Fruit fly (Drosophila melanogaster) whole organism, embryonic: ENCODE data around the gene Rh5.

Source experiments
- Asciz ChIP-seq: fragments of 200-800 bp; sonication (Bioruptor generic); optimal IDR thresholded peaks from 2 replicates; lab custom pipeline; 2017; ENCODE audit warnings: missing biosample characterization, mild to moderate bottlenecking, missing genetic modification characterization, missing genetic modification reagents
- CG10979 ChIP-seq: fragments of 200-800 bp; sonication (Bioruptor generic); optimal IDR thresholded peaks from 2 replicates; lab custom pipeline; 2018; ENCODE audit warnings: missing biosample characterization, mild to moderate bottlenecking, missing genetic modification characterization, moderate library complexity
- CG12155 ChIP-seq: fragments of 200-800 bp; sonication (Bioruptor generic); optimal IDR thresholded peaks from 3 replicates; lab custom pipeline; 2016; ENCODE audit warnings: missing biosample characterization, missing genetic modification characterization
- CG1233 ChIP-seq: fragments of 200-800 bp; sonication (Bioruptor generic); optimal IDR thresholded peaks from 4 replicates; lab custom pipeline; 2018; ENCODE audit warnings: missing biosample characterization, mild to moderate bottlenecking, missing genetic modification characterization
- CG13123 ChIP-seq: fragments of 200-800 bp; sonication (Bioruptor generic); optimal IDR thresholded peaks from 2 replicates; lab custom pipeline; 2016; ENCODE audit warnings: missing biosample characterization, missing genetic modification characterization
- CG13775 ChIP-seq: fragments of 200-800 bp; sonication (Bioruptor generic); optimal IDR thresholded peaks from 3 replicates; lab custom pipeline; 2017; ENCODE audit warnings: missing biosample characterization, mild to moderate bottlenecking, missing genetic modification characterization
- CG14860 ChIP-seq: fragments of 200-800 bp; sonication (Bioruptor generic); IDR thresholded peaks from 3 replicates; pipeline ENCODE4 v1.3.6; 2022; ENCODE audit warnings: missing biosample characterization, missing genetic modification characterization; ENCODE audit not compliant: partially characterized antibody
- CG15011 ChIP-seq: fragments of 200-800 bp; sonication (Bioruptor generic); optimal IDR thresholded peaks from 3 replicates; lab custom pipeline; 2018; ENCODE audit warnings: missing biosample characterization, mild to moderate bottlenecking, missing genetic modification characterization
- CG15269 ChIP-seq: fragments of 200-800 bp; sonication (Bioruptor generic); optimal IDR thresholded peaks from 2 replicates; lab custom pipeline; 2018; ENCODE audit warnings: missing biosample characterization, mild to moderate bottlenecking, missing genetic modification characterization, moderate library complexity
- CG15696 ChIP-seq: fragments of 200-800 bp; sonication (Bioruptor generic); optimal IDR thresholded peaks from 2 replicates; lab custom pipeline; 2019; ENCODE audit warnings: missing biosample characterization, mild to moderate bottlenecking, missing genetic modification characterization, moderate library complexity
- CG17186 ChIP-seq: fragments of 200-800 bp; sonication (Bioruptor generic); optimal IDR thresholded peaks from 3 replicates; lab custom pipeline; 2017; ENCODE audit warnings: missing biosample characterization, missing genetic modification reagents, missing genetic modification characterization
- CG17829 ChIP-seq: fragments of 200-800 bp; optimal IDR thresholded peaks from 2 replicates; lab custom pipeline; 2019; ENCODE audit warnings: missing biosample characterization, mild to moderate bottlenecking, missing genetic modification characterization, moderate library complexity
- CG18011 ChIP-seq: fragments of 200-800 bp; sonication (Bioruptor generic); optimal IDR thresholded peaks from 2 replicates; lab custom pipeline; 2017; ENCODE audit warnings: missing biosample characterization, missing genetic modification characterization, mild to moderate bottlenecking, moderate library complexity, missing genotype
- CG18619 ChIP-seq: fragments of 200-800 bp; sonication (Bioruptor generic); optimal IDR thresholded peaks from 3 replicates; lab custom pipeline; 2017; ENCODE audit warnings: missing biosample characterization, mild to moderate bottlenecking, missing genetic modification characterization
- CG2129 ChIP-seq: fragments of 200-800 bp; sonication (Bioruptor generic); IDR thresholded peaks from 2 replicates; pipeline ENCODE4 v1.3.6; 2022; ENCODE audit warnings: missing biosample characterization, missing genetic modification characterization; ENCODE audit not compliant: partially characterized antibody
- CG2875 ChIP-seq: fragments of 200-800 bp; sonication (Bioruptor generic); optimal IDR thresholded peaks from 2 replicates; lab custom pipeline; 2017; ENCODE audit warnings: missing biosample characterization, mild to moderate bottlenecking, missing genetic modification characterization, missing genetic modification reagents
- CG30431 ChIP-seq: fragments of 200-800 bp; sonication (Bioruptor generic); optimal IDR thresholded peaks from 2 replicates; lab custom pipeline; 2017; ENCODE audit warnings: missing biosample characterization, missing genetic modification characterization
- CG3407 ChIP-seq: fragments of 200-800 bp; sonication (Bioruptor generic); optimal IDR thresholded peaks from 2 replicates; lab custom pipeline; 2018; ENCODE audit warnings: missing biosample characterization, mild to moderate bottlenecking, missing genetic modification characterization
- CG5953 ChIP-seq: fragments of 200-800 bp; sonication (Bioruptor generic); IDR thresholded peaks from 2 replicates; pipeline ENCODE4 v1.3.6; 2022; ENCODE audit warnings: missing biosample characterization, missing genetic modification characterization
- CG6254 ChIP-seq: fragments of 200-800 bp; sonication (Bioruptor generic); optimal IDR thresholded peaks from 3 replicates; lab custom pipeline; 2017; ENCODE audit warnings: mild to moderate bottlenecking, missing biosample characterization, missing genetic modification reagents, missing genetic modification characterization
- CG7357 ChIP-seq: fragments of 200-800 bp; sonication (Bioruptor generic); IDR thresholded peaks from 3 replicates; pipeline ENCODE4 v1.3.6; 2022; ENCODE audit warnings: missing biosample characterization, missing genetic modification characterization
- CG8765 ChIP-seq: fragments of 200-800 bp; sonication (Bioruptor generic); IDR thresholded peaks from 2 replicates; pipeline ENCODE4 v1.3.6; 2022; ENCODE audit warnings: missing biosample characterization, missing genetic modification characterization
- CG9727 ChIP-seq: fragments of 200-800 bp; sonication (Bioruptor generic); optimal IDR thresholded peaks from 3 replicates; lab custom pipeline; 2017; ENCODE audit warnings: missing biosample characterization, mild to moderate bottlenecking, missing genetic modification characterization
- CG9932 ChIP-seq: fragments of 200-800 bp; sonication (Bioruptor generic); IDR thresholded peaks from 2 replicates; pipeline ENCODE4 v1.3.6; 2022; ENCODE audit warnings: missing biosample characterization, missing genetic modification characterization
- D19B ChIP-seq: fragments of 200-800 bp; sonication (Bioruptor generic); optimal IDR thresholded peaks from 2 replicates; lab custom pipeline; 2017; ENCODE audit warnings: missing biosample characterization, mild to moderate bottlenecking, missing genetic modification characterization
- Dp ChIP-seq: fragments of 200-800 bp; sonication (Bioruptor generic); optimal IDR thresholded peaks from 2 replicates; lab custom pipeline; 2018; ENCODE audit warnings: missing biosample characterization, mild to moderate bottlenecking, missing genetic modification characterization, moderate library complexity
- HLH3B ChIP-seq: fragments of 200-800 bp; sonication (Bioruptor generic); IDR thresholded peaks from 2 replicates; pipeline ENCODE4 v1.3.6; 2022; ENCODE audit warnings: missing biosample characterization, missing genetic modification characterization
- HLHmδ ChIP-seq: fragments of 200-800 bp; sonication (Bioruptor generic); optimal IDR thresholded peaks from 2 replicates; lab custom pipeline; 2018; ENCODE audit warnings: missing biosample characterization, mild to moderate bottlenecking, missing genetic modification characterization, moderate library complexity
- Hsf ChIP-seq: fragments of 200-800 bp; sonication (Bioruptor generic); optimal IDR thresholded peaks from 3 replicates; lab custom pipeline; 2016; ENCODE audit warnings: missing biosample characterization, missing genetic modification characterization
- Med ChIP-seq: fragments of 200-800 bp; sonication (Bioruptor generic); peaks from one replicate; lab custom pipeline; 2016; ENCODE audit warnings: missing biosample characterization, missing genetic modification characterization, mild to moderate bottlenecking, inconsistent platforms, moderate library complexity
- NC2β ChIP-seq: fragments of 200-800 bp; sonication (Bioruptor generic); optimal IDR thresholded peaks from 2 replicates; lab custom pipeline; 2016; ENCODE audit warnings: missing biosample characterization, missing genetic modification characterization
- Oaz ChIP-seq: fragments of 200-800 bp; sonication (Bioruptor generic); IDR thresholded peaks from 2 replicates; pipeline ENCODE4 v1.3.6; 2022; ENCODE audit warnings: missing biosample characterization, missing genetic modification characterization
- PHDP ChIP-seq: fragments of 200-800 bp; sonication (Bioruptor generic); optimal IDR thresholded peaks from 3 replicates; lab custom pipeline; 2018; ENCODE audit warnings: missing biosample characterization, mild to moderate bottlenecking, missing genetic modification characterization, moderate library complexity
- Rx ChIP-seq: fragments of 200-800 bp; sonication (Bioruptor generic); IDR thresholded peaks from 2 replicates; pipeline ENCODE4 v1.3.6; 2022; ENCODE audit warnings: missing biosample characterization, missing genetic modification characterization
- Sin3A ChIP-seq: fragments of >200 bp; optimal IDR thresholded peaks from 2 replicates; lab custom pipeline; 2018
- dan ChIP-seq: fragments of 200-800 bp; sonication (Bioruptor generic); IDR thresholded peaks from 2 replicates; pipeline ENCODE4 v1.3.6; 2022; ENCODE audit warnings: missing biosample characterization, missing genetic modification characterization
- disco-r ChIP-seq: fragments of 200-800 bp; sonication (Bioruptor generic); optimal IDR thresholded peaks from 2 replicates; lab custom pipeline; 2016; ENCODE audit warnings: missing biosample characterization, missing genetic modification characterization
- gsb-n ChIP-seq: fragments of 200-800 bp; sonication (Bioruptor generic); optimal IDR thresholded peaks from 3 replicates; lab custom pipeline; 2018; ENCODE audit warnings: missing biosample characterization, mild to moderate bottlenecking, missing genetic modification characterization
- hkb ChIP-seq, 2 experiments: fragments of 200-800 bp in 1 of 2; fragments of >200 bp in 1 of 2; sonication (Bioruptor generic) in 1 of 2; IDR thresholded peaks in 1 of 2; optimal IDR thresholded peaks in 1 of 2; 2 replicates each; pipeline versions ENCODE4 v1.3.6 to Lab custom; 2017 to 2022; ENCODE audit warnings: missing biosample characterization in 1 of 2, missing genetic modification characterization in 1 of 2
- nom ChIP-seq: fragments of 200-800 bp; sonication (Bioruptor generic); optimal IDR thresholded peaks from 2 replicates; lab custom pipeline; 2017; ENCODE audit warnings: missing biosample characterization, missing genetic modification characterization, mild to moderate bottlenecking, moderate library complexity, missing genetic modification reagents
- pan ChIP-seq, 4 experiments: fragments of >200 bp in 3 of 4; fragments of 200-800 bp in 1 of 4; sonication (Bioruptor generic) in 1 of 4; optimal IDR thresholded peaks in 3 of 4; IDR thresholded peaks in 1 of 4; 2 replicates each; pipeline versions ENCODE4 v1.3.6 to Lab custom; 2017 to 2022; ENCODE audit warnings: missing biosample characterization in 2 of 4, missing genetic modification characterization in 2 of 4, mixed read lengths in 1 of 4
- phol ChIP-seq: fragments of 200-800 bp; sonication (Bioruptor generic); optimal IDR thresholded peaks from 3 replicates; lab custom pipeline; 2018; ENCODE audit warnings: missing biosample characterization, mild to moderate bottlenecking, missing genetic modification characterization, moderate library complexity
- sens ChIP-seq: fragments of 200-800 bp; sonication (Bioruptor generic); peaks from one replicate; lab custom pipeline; 2016; ENCODE audit warnings: missing biosample characterization, missing genetic modification characterization
- seq ChIP-seq: fragments of 200-800 bp; sonication (Bioruptor generic); IDR thresholded peaks from 2 replicates; pipeline ENCODE4 v1.3.6; 2022; ENCODE audit warnings: missing biosample characterization, missing genetic modification characterization
- shn ChIP-seq: fragments of 200-800 bp; sonication (Bioruptor generic); optimal IDR thresholded peaks from 3 replicates; lab custom pipeline; 2016; ENCODE audit warnings: missing biosample characterization, missing genetic modification characterization
- so ChIP-seq: fragments of 200-800 bp; sonication (Bioruptor generic); IDR thresholded peaks from 3 replicates; pipeline ENCODE4 v1.3.6; 2022; ENCODE audit warnings: missing biosample characterization, missing genetic modification characterization
- ssp ChIP-seq: fragments of 200-800 bp; sonication (Bioruptor generic); IDR thresholded peaks from 2 replicates; pipeline ENCODE4 v1.3.6; 2022; ENCODE audit warnings: missing biosample characterization, missing genetic modification characterization
- sug ChIP-seq: fragments of 200-800 bp; optimal IDR thresholded peaks from 2 replicates; lab custom pipeline; 2019; ENCODE audit warnings: missing biosample characterization, mild to moderate bottlenecking, missing genetic modification characterization, moderate library complexity
- unc-4 ChIP-seq: fragments of 200-800 bp; sonication (Bioruptor generic); IDR thresholded peaks from 2 replicates; pipeline ENCODE4 v1.3.6; 2022; ENCODE audit warnings: missing biosample characterization, missing genetic modification characterization; ENCODE audit not compliant: partially characterized antibody
- unpg ChIP-seq: fragments of 200-800 bp; sonication (Bioruptor generic); optimal IDR thresholded peaks from 3 replicates; lab custom pipeline; 2018; ENCODE audit warnings: missing biosample characterization, mild to moderate bottlenecking, missing genetic modification characterization, moderate library complexity

The Rh5 gene

dm6 chr2L:12021193-12021592 is 13.2 kb downstream of the Rh5 start (continued):
- TF ChIP-seq Rx (no peak), sug (tag; lab: Kevin White, UChicago) (no peak), sens (peak; percentile 96), CG3407 (GFP tag; lab: Kevin White, UChicago) (peak; percentile 87), CG14860 (no peak), nom (GFP tag; lab: Kevin White, UChicago) (no peak), Dp (GFP tag; lab: Kevin White, UChicago) (no peak), gsb-n (peak; percentile 82), pan (optimal IDR thresholded peaks at IDR 0.05; lab: Kevin White, UChicago) (no peak), pan (GFP tag; optimal IDR thresholded peaks at IDR 0.05 in 1 of 2, IDR thresholded peaks at IDR 0.05 in 1 of 2) (no peak), CG10979 (peak; percentile 8), CG15696 (peak; percentile 68), Med (peak; percentile 94), so (GFP tag; lab: Robert Waterston, UW) (peak; percentile 7; the same call in 2 of the 3 replicates), CG9727 (GFP tag; lab: Kevin White, UChicago) (peak; percentile 36), dan (GFP tag; lab: Robert Waterston, UW) (no peak), Oaz (GFP tag; lab: Robert Waterston, UW) (no peak), CG7357 (GFP tag; lab: Robert Waterston, UW) (no peak), unc-4 (GFP tag; lab: Robert Waterston, UW) (no peak), NC2β (peak; percentile 52), seq (GFP tag; lab: Robert Waterston, UW) (peak; percentile 78), CG30431 (no peak), PHDP (peak; percentile 91), Hsf (GFP tag; lab: Kevin White, UChicago) (peak; percentile 37), CG15269 (tag; lab: Kevin White, UChicago) (peak; percentile 63), CG6254 (GFP tag; lab: Kevin White, UChicago) (peak; percentile 39), CG17186 (GFP tag; lab: Kevin White, UChicago) (no peak), hkb (optimal IDR thresholded peaks at IDR 0.05; lab: Kevin White, UChicago) (no peak), hkb (GFP tag; IDR thresholded peaks at IDR 0.05; lab: Robert Waterston, UW) (no peak), D19B (no peak), CG2875 (GFP tag; lab: Kevin White, UChicago) (peak; percentile 88), CG13775 (GFP tag; lab: Kevin White, UChicago) (peak; percentile 26), CG18011 (GFP tag; lab: Kevin White, UChicago) (peak; percentile 42), CG5953 (GFP tag; lab: Robert Waterston, UW) (no peak), CG13123 (GFP tag; lab: Kevin White, UChicago) (peak; percentile 68), CG18619 (GFP tag; lab: Kevin White, UChicago) (peak; percentile 76), CG8765 (GFP tag; lab: Robert Waterston, UW) (no peak), CG1233 (GFP tag; lab: Kevin White, UChicago) (peak; percentile 65), unpg (GFP tag; lab: Kevin White, UChicago) (peak; percentile 75), CG9932 (GFP tag; lab: Robert Waterston, UW) (no peak), CG12155 (GFP tag; lab: Kevin White, UChicago) (peak; percentile 1), HLH3B (GFP tag; lab: Robert Waterston, UW) (no peak; the same call in 1 of the 2 replicates), Asciz (GFP tag; lab: Kevin White, UChicago) (peak; percentile 78), CG15011 (GFP tag; lab: Kevin White, UChicago) (peak; percentile 60), ssp (no peak), phol (tag; lab: Kevin White, UChicago) (no peak), CG17829 (tag; lab: Kevin White, UChicago) (no peak), CG2129 (GFP tag; lab: Robert Waterston, UW) (no peak), shn (GFP tag; lab: Kevin White, UChicago) (no peak), HLHmδ (GFP tag; lab: Kevin White, UChicago) (peak; percentile 52), Sin3A (lab: Kevin White, UChicago) (no peak), disco-r (GFP tag; lab: Kevin White, UChicago) (no peak)
